Fruit fly (Drosophila melanogaster): ENCODE results near the gene Dph4.

Gene Dph4

dm6 chr3R:5636519-5637430, 12.8 kb upstream of the Dph4 start, which contains the start of the genes CG31548 and CG12170 (continued):
- TF ChIP-seq Tbp (GFP tag; optimal IDR thresholded peaks at IDR 0.05): no peak
- TF ChIP-seq sima (GFP tag; optimal IDR thresholded peaks at IDR 0.05): no peak
- no peak for TF ChIP-seq tx (GFP tag; optimal IDR thresholded peaks at IDR 0.05)
- peak; percentile 11 for TF ChIP-seq gro (GFP tag; optimal IDR thresholded peaks at IDR 0.05)
- TF ChIP-seq Aef1 (GFP tag; IDR thresholded peaks at IDR 0.05): 0 out of 3 replicates have a peak, but pooled peaks have one; percentile 18
- TF ChIP-seq jumu (GFP tag; optimal IDR thresholded peaks at IDR 0.05): no peak
- no peak for TF ChIP-seq hbn (GFP tag; IDR thresholded peaks at IDR 0.05; ENCODE audit: partially characterized antibody)
- TF ChIP-seq p53 (GFP tag; optimal IDR thresholded peaks at IDR 0.05): no peak
- no peak for TF ChIP-seq al (GFP tag; IDR thresholded peaks at IDR 0.05)
- TF ChIP-seq CG10209 (GFP tag; optimal IDR thresholded peaks at IDR 0.05): no peak
- TF ChIP-seq Hr3 (GFP tag; optimal IDR thresholded peaks at IDR 0.05): peak; percentile 46
- TF ChIP-seq danr (GFP tag; IDR thresholded peaks at IDR 0.05): no peak
- TF ChIP-seq Nf-YC (tag; optimal IDR thresholded peaks at IDR 0.05): no peak
- TF ChIP-seq NfI (GFP tag; optimal IDR thresholded peaks at IDR 0.05): no peak
- TF ChIP-seq CG32767 (GFP tag; IDR thresholded peaks at IDR 0.05): no peak
- no peak for TF ChIP-seq CG18619 (GFP tag; optimal IDR thresholded peaks at IDR 0.05)
- no peak for TF ChIP-seq Sox102F (GFP tag; optimal IDR thresholded peaks at IDR 0.05)
- peak; percentile 70 for TF ChIP-seq PHDP (tag; optimal IDR thresholded peaks at IDR 0.05)
- TF ChIP-seq CG10274 (GFP tag; optimal IDR thresholded peaks at IDR 0.05): no peak
- peak; percentile 18 for TF ChIP-seq CG2875 (GFP tag; optimal IDR thresholded peaks at IDR 0.05)
- peak; percentile 42 for TF ChIP-seq CG18764 (GFP tag; optimal IDR thresholded peaks at IDR 0.05)
- TF ChIP-seq CG1233 (GFP tag; optimal IDR thresholded peaks at IDR 0.05): no peak
- TF ChIP-seq sob (GFP tag; IDR thresholded peaks at IDR 0.05): 0 out of 2 replicates have a peak, but pooled peaks have one; percentile 15
- TF ChIP-seq CG13123 (GFP tag; optimal IDR thresholded peaks at IDR 0.05): no peak
- no peak for TF ChIP-seq CG31365 (tag; optimal IDR thresholded peaks at IDR 0.05)
- TF ChIP-seq pnt (GFP tag; optimal IDR thresholded peaks at IDR 0.05): no peak
- no peak for TF ChIP-seq Dref (GFP tag; IDR thresholded peaks at IDR 0.05)
- peak; percentile 3 for TF ChIP-seq CG5245 (GFP tag; optimal IDR thresholded peaks at IDR 0.05)
- no peak for TF ChIP-seq D (optimal IDR thresholded peaks at IDR 0.05)
- no peak for TF ChIP-seq D (GFP tag; optimal IDR thresholded peaks at IDR 0.05)
- no peak for TF ChIP-seq CG1529 (GFP tag; optimal IDR thresholded peaks at IDR 0.05)
- no peak for TF ChIP-seq crol (GFP tag; IDR thresholded peaks at IDR 0.05)
- TF ChIP-seq shn (GFP tag; optimal IDR thresholded peaks at IDR 0.05): no peak
- TF ChIP-seq Oli (tag; optimal IDR thresholded peaks at IDR 0.05): peak; percentile 15
- TF ChIP-seq CG8478 (optimal IDR thresholded peaks at IDR 0.05): no peak
- TF ChIP-seq BtbVII (GFP tag; optimal IDR thresholded peaks at IDR 0.05): no peak
- no peak for TF ChIP-seq Optix (GFP tag; IDR thresholded peaks at IDR 0.05)
- peak; percentile 56 for TF ChIP-seq CG12659 (GFP tag; optimal IDR thresholded peaks at IDR 0.05)
- TF ChIP-seq Med (GFP tag): peak; percentile 83
- no peak for TF ChIP-seq nau (GFP tag; optimal IDR thresholded peaks at IDR 0.05)
- TF ChIP-seq CG9215 (GFP tag; IDR thresholded peaks at IDR 0.05): no peak
- no peak for TF ChIP-seq CG2889 (GFP tag; IDR thresholded peaks at IDR 0.05)
- TF ChIP-seq Ada2b (GFP tag; IDR thresholded peaks at IDR 0.05): 0 out of 2 replicates have a peak, but pooled peaks have one; percentile 26
- TF ChIP-seq dpn (GFP tag; optimal IDR thresholded peaks at IDR 0.05): peak; percentile 14 to 49
- no peak for TF ChIP-seq vnd (GFP tag; IDR thresholded peaks at IDR 0.05; ENCODE audit: partially characterized antibody)
- TF ChIP-seq CG31224 (GFP tag; IDR thresholded peaks at IDR 0.05): no peak
- TF ChIP-seq vvl (GFP tag; IDR thresholded peaks at IDR 0.05): peak; percentile 64
- no peak for TF ChIP-seq Nf-YA (GFP tag; IDR thresholded peaks at IDR 0.05)
- TF ChIP-seq CG18599 (GFP tag; optimal IDR thresholded peaks at IDR 0.05): no peak
- no peak for TF ChIP-seq Vsx1 (GFP tag; optimal IDR thresholded peaks at IDR 0.05)
